Fruit fly (Drosophila melanogaster) whole organism, embryonic: ENCODE data around the gene CG31793.

Experiments
- Ada2b ChIP-seq: fragments of 200-800 bp; sonication (Bioruptor generic); IDR thresholded peaks from 2 replicates; pipeline ENCODE4 v1.3.6; 2022; ENCODE audit warnings: missing biosample characterization, missing genetic modification characterization
- B-H1 ChIP-seq: fragments of 200-800 bp; sonication (Bioruptor generic); IDR thresholded peaks from 3 replicates; pipeline ENCODE4 v1.3.6; 2022; ENCODE audit warnings: missing biosample characterization, missing genetic modification characterization
- CG12071 ChIP-seq: fragments of 200-800 bp; sonication (Bioruptor generic); optimal IDR thresholded peaks from 3 replicates; lab custom pipeline; 2018; ENCODE audit warnings: missing biosample characterization, mild to moderate bottlenecking, missing genetic modification characterization
- CG12104 ChIP-seq: fragments of 200-800 bp; sonication (Bioruptor generic); optimal IDR thresholded peaks from 3 replicates; lab custom pipeline; 2016; ENCODE audit warnings: missing biosample characterization, missing genetic modification characterization
- CG13287 ChIP-seq: fragments of 200-800 bp; sonication (Bioruptor generic); IDR thresholded peaks from 2 replicates; pipeline ENCODE4 v1.3.6; 2022; ENCODE audit warnings: missing biosample characterization, missing genetic modification characterization; ENCODE audit not compliant: partially characterized antibody
- CG1529 ChIP-seq: fragments of 200-800 bp; sonication (Bioruptor generic); optimal IDR thresholded peaks from 3 replicates; lab custom pipeline; 2018; ENCODE audit warnings: missing biosample characterization, missing genetic modification characterization
- CG17829 ChIP-seq: fragments of 200-800 bp; optimal IDR thresholded peaks from 2 replicates; lab custom pipeline; 2019; ENCODE audit warnings: missing biosample characterization, mild to moderate bottlenecking, missing genetic modification characterization, moderate library complexity
- CG1832 ChIP-seq: fragments of 200-800 bp; sonication (Bioruptor generic); optimal IDR thresholded peaks from 2 replicates; lab custom pipeline; 2017; ENCODE audit warnings: missing biosample characterization, mild to moderate bottlenecking, missing genetic modification characterization, inconsistent platforms
- CG2678 ChIP-seq: fragments of 200-800 bp; sonication (Bioruptor generic); optimal IDR thresholded peaks from 3 replicates; lab custom pipeline; 2019; ENCODE audit warnings: missing biosample characterization, mild to moderate bottlenecking, missing genetic modification characterization, moderate library complexity
- CG3163 ChIP-seq: fragments of 200-800 bp; sonication (Bioruptor generic); optimal IDR thresholded peaks from 3 replicates; lab custom pipeline; 2016; ENCODE audit warnings: missing biosample characterization, missing genetic modification characterization
- CG32532 ChIP-seq: fragments of 200-800 bp; sonication (Bioruptor generic); IDR thresholded peaks from 2 replicates; pipeline ENCODE4 v1.3.6; 2022; ENCODE audit warnings: missing biosample characterization, missing genetic modification characterization
- CG34224 ChIP-seq: fragments of 200-800 bp; sonication (Bioruptor generic); IDR thresholded peaks from 3 replicates; pipeline ENCODE4 v1.3.6; 2022; ENCODE audit warnings: missing biosample characterization, missing genetic modification characterization; ENCODE audit not compliant: partially characterized antibody
- CG8359 ChIP-seq: fragments of 200-800 bp; sonication (Bioruptor generic); optimal IDR thresholded peaks from 2 replicates; lab custom pipeline; 2017; ENCODE audit warnings: missing biosample characterization, mild to moderate bottlenecking, missing genetic modification characterization, borderline replicate concordance
- CG8388 ChIP-seq: fragments of 200-800 bp; sonication (Bioruptor generic); optimal IDR thresholded peaks from 2 replicates; lab custom pipeline; 2019; ENCODE audit warnings: missing biosample characterization, mild to moderate bottlenecking, missing genetic modification characterization, moderate library complexity
- CG9727 ChIP-seq: fragments of 200-800 bp; sonication (Bioruptor generic); optimal IDR thresholded peaks from 3 replicates; lab custom pipeline; 2017; ENCODE audit warnings: missing biosample characterization, mild to moderate bottlenecking, missing genetic modification characterization
- Chrac-16 ChIP-seq: fragments of 200-800 bp; sonication (Bioruptor generic); optimal IDR thresholded peaks from 3 replicates; lab custom pipeline; 2016; ENCODE audit warnings: missing biosample characterization, missing genetic modification characterization
- Dad ChIP-seq: fragments of 200-800 bp; sonication (Bioruptor generic); optimal IDR thresholded peaks from 3 replicates; lab custom pipeline; 2016; ENCODE audit warnings: missing biosample characterization, missing genetic modification characterization
- Fer1 ChIP-seq: fragments of 200-800 bp; sonication (Bioruptor generic); optimal IDR thresholded peaks from 2 replicates; lab custom pipeline; 2017; ENCODE audit warnings: missing biosample characterization, mild to moderate bottlenecking, missing genetic modification characterization
- Hey ChIP-seq: fragments of 200-800 bp; sonication (Bioruptor generic); optimal IDR thresholded peaks from 3 replicates; lab custom pipeline; 2018; ENCODE audit warnings: missing biosample characterization, mild to moderate bottlenecking, missing genetic modification characterization
- Hr51 ChIP-seq, 2 experiments: fragments of 200-800 bp; sonication (Bioruptor generic); optimal IDR thresholded peaks; 2 replicates in 1 of 2; 3 replicates in 1 of 2; lab custom pipeline; 2016 to 2018; ENCODE audit warnings: missing biosample characterization in 2 of 2, missing genetic modification characterization in 2 of 2, mild to moderate bottlenecking in 1 of 2, moderate library complexity in 1 of 2
- Hr78 ChIP-seq, 2 experiments: fragments of 200-800 bp in 1 of 2; fragments of >200 bp in 1 of 2; sonication (Bioruptor generic) in 1 of 2; optimal IDR thresholded peaks; 2 replicates each; lab custom pipeline; 2017 to 2019; ENCODE audit warnings: missing biosample characterization in 2 of 2, missing genetic modification characterization in 2 of 2, mild to moderate bottlenecking in 1 of 2, moderate library complexity in 1 of 2
- NC2β ChIP-seq: fragments of 200-800 bp; sonication (Bioruptor generic); optimal IDR thresholded peaks from 2 replicates; lab custom pipeline; 2016; ENCODE audit warnings: missing biosample characterization, missing genetic modification characterization
- NFAT ChIP-seq: fragments of 200-800 bp; sonication (Bioruptor generic); IDR thresholded peaks from 2 replicates; pipeline ENCODE4 v1.3.6; 2022; ENCODE audit warnings: missing biosample characterization, missing genetic modification characterization
- Neu2 ChIP-seq: fragments of 200-800 bp; sonication (Bioruptor generic); optimal IDR thresholded peaks from 3 replicates; lab custom pipeline; 2016; ENCODE audit warnings: missing biosample characterization, missing genetic modification characterization, borderline replicate concordance
- Ptx1 ChIP-seq: fragments of 200-800 bp; sonication (Bioruptor generic); IDR thresholded peaks from 2 replicates; pipeline ENCODE4 v1.3.6; 2022; ENCODE audit warnings: missing biosample characterization, missing genetic modification characterization
- Spps ChIP-seq: fragments of 200-800 bp; sonication (Bioruptor generic); optimal IDR thresholded peaks from 2 replicates; lab custom pipeline; 2018; ENCODE audit warnings: missing biosample characterization, mild to moderate bottlenecking, missing genetic modification characterization
- al ChIP-seq: fragments of 200-800 bp; sonication (Bioruptor generic); IDR thresholded peaks from 2 replicates; pipeline ENCODE4 v1.3.6; 2022; ENCODE audit warnings: missing biosample characterization, missing genetic modification characterization
- amos ChIP-seq: fragments of 200-800 bp; sonication (Bioruptor generic); IDR thresholded peaks from 2 replicates; pipeline ENCODE4 v1.3.6; 2022; ENCODE audit warnings: missing biosample characterization, missing genetic modification characterization; ENCODE audit not compliant: partially characterized antibody
- ase ChIP-seq: fragments of 200-800 bp; sonication (Bioruptor generic); IDR thresholded peaks from 3 replicates; pipeline ENCODE4 v1.3.6; 2022; ENCODE audit warnings: missing biosample characterization, missing genetic modification characterization
- ato ChIP-seq: fragments of 200-800 bp; sonication (Bioruptor generic); IDR thresholded peaks from 2 replicates; pipeline ENCODE4 v1.3.6; 2022; ENCODE audit warnings: missing biosample characterization, missing genetic modification characterization; ENCODE audit not compliant: partially characterized antibody
- bab2 ChIP-seq: fragments of 200-800 bp; sonication (Bioruptor generic); optimal IDR thresholded peaks from 2 replicates; lab custom pipeline; 2016; ENCODE audit warnings: missing biosample characterization, missing genetic modification characterization
- bbx ChIP-seq: fragments of 200-800 bp; sonication (Bioruptor generic); IDR thresholded peaks from 2 replicates; pipeline ENCODE4 v1.3.6; 2022; ENCODE audit warnings: missing biosample characterization, missing genetic modification characterization; ENCODE audit not compliant: partially characterized antibody
- btn ChIP-seq: fragments of 200-800 bp; sonication (Bioruptor generic); optimal IDR thresholded peaks from 2 replicates; lab custom pipeline; 2016; ENCODE audit warnings: missing biosample characterization, missing genetic modification characterization
- cad ChIP-seq: fragments of >200 bp; optimal IDR thresholded peaks from 2 replicates; lab custom pipeline; 2017; ENCODE audit warnings: missing biosample characterization, missing genetic modification characterization
- chm ChIP-seq: fragments of 200-800 bp; sonication (Bioruptor generic); IDR thresholded peaks from 2 replicates; pipeline ENCODE4 v1.3.6; 2022; ENCODE audit warnings: missing biosample characterization, missing genetic modification characterization
- chn ChIP-seq: fragments of 200-800 bp; sonication (Bioruptor generic); optimal IDR thresholded peaks from 2 replicates; lab custom pipeline; 2016; ENCODE audit warnings: missing biosample characterization, missing genetic modification characterization
- exex ChIP-seq: fragments of 200-800 bp; sonication (Bioruptor generic); optimal IDR thresholded peaks from 4 replicates; lab custom pipeline; 2018; ENCODE audit warnings: missing biosample characterization, mild to moderate bottlenecking, missing genetic modification characterization, moderate library complexity
- fd96Cb ChIP-seq: fragments of 200-800 bp; sonication (Bioruptor generic); optimal IDR thresholded peaks from 2 replicates; lab custom pipeline; 2018; ENCODE audit warnings: missing biosample characterization, mild to moderate bottlenecking, missing genetic modification characterization, moderate library complexity
- ftz-f1 ChIP-seq: fragments of 200-800 bp; sonication (Bioruptor generic); optimal IDR thresholded peaks from 2 replicates; lab custom pipeline; 2016; ENCODE audit warnings: missing biosample characterization, missing genetic modification characterization
- grau ChIP-seq: fragments of 200-800 bp; optimal IDR thresholded peaks from 3 replicates; lab custom pipeline; 2019; ENCODE audit warnings: missing biosample characterization, mild to moderate bottlenecking, missing genetic modification characterization, moderate library complexity
- hkb ChIP-seq, 2 experiments: fragments of 200-800 bp in 1 of 2; fragments of >200 bp in 1 of 2; sonication (Bioruptor generic) in 1 of 2; IDR thresholded peaks in 1 of 2; optimal IDR thresholded peaks in 1 of 2; 2 replicates each; pipeline versions ENCODE4 v1.3.6 to Lab custom; 2017 to 2022; ENCODE audit warnings: missing biosample characterization in 1 of 2, missing genetic modification characterization in 1 of 2
- knrl ChIP-seq: fragments of 200-800 bp; sonication (Bioruptor generic); IDR thresholded peaks from 3 replicates; pipeline ENCODE4 v1.3.6; 2022; ENCODE audit warnings: missing biosample characterization, missing genetic modification characterization; ENCODE audit not compliant: partially characterized antibody
- nerfin-2 ChIP-seq: fragments of 200-800 bp; sonication (Bioruptor generic); IDR thresholded peaks from 2 replicates; pipeline ENCODE4 v1.3.6; 2022; ENCODE audit warnings: missing biosample characterization, missing genetic modification characterization; ENCODE audit not compliant: partially characterized antibody
- pho ChIP-seq: fragments of 200-800 bp; sonication (Bioruptor generic); optimal IDR thresholded peaks from 2 replicates; lab custom pipeline; 2016; ENCODE audit warnings: missing biosample characterization, missing genetic modification characterization
- repo ChIP-seq: fragments of 200-800 bp; sonication (Bioruptor generic); optimal IDR thresholded peaks from 2 replicates; lab custom pipeline; 2016; ENCODE audit warnings: missing biosample characterization, missing genetic modification characterization
- slou ChIP-seq: fragments of 200-800 bp; sonication (Bioruptor generic); optimal IDR thresholded peaks from 3 replicates; lab custom pipeline; 2016; ENCODE audit warnings: missing biosample characterization, missing genetic modification characterization
- tup ChIP-seq: fragments of 200-800 bp; sonication (Bioruptor generic); optimal IDR thresholded peaks from 2 replicates; lab custom pipeline; 2016; ENCODE audit warnings: missing biosample characterization, mild to moderate bottlenecking, missing genetic modification characterization, moderate library complexity
- unc-4 ChIP-seq: fragments of 200-800 bp; sonication (Bioruptor generic); IDR thresholded peaks from 2 replicates; pipeline ENCODE4 v1.3.6; 2022; ENCODE audit warnings: missing biosample characterization, missing genetic modification characterization; ENCODE audit not compliant: partially characterized antibody

Gene CG31793

dm6 chr2L:19051534-19052100 lies 48.5 kb downstream of the CG31793 start, which contains the start of gene Rpn3 (continued):
- TF ChIP-seq CG13287 (GFP tag; lab: Robert Waterston, UW): peak; percentile 77
- peak; percentile 77 for TF ChIP-seq chn (GFP tag; lab: Kevin White, UChicago)
- TF ChIP-seq Chrac-16 (GFP tag; lab: Kevin White, UChicago): peak; percentile 88
- no peak for TF ChIP-seq ftz-f1 (GFP tag; lab: Kevin White, UChicago)
- TF ChIP-seq tup (GFP tag; lab: Kevin White, UChicago): peak; percentile 31
- TF ChIP-seq chm (GFP tag; lab: Robert Waterston, UW): peak; percentile 70
- peak; percentile 82 for TF ChIP-seq pho (GFP tag; lab: Kevin White, UChicago)
- no peak for TF ChIP-seq hkb (optimal IDR thresholded peaks at IDR 0.05; lab: Kevin White, UChicago)
- TF ChIP-seq hkb (GFP tag; IDR thresholded peaks at IDR 0.05; lab: Robert Waterston, UW): peak; percentile 92
- peak; percentile 75 for TF ChIP-seq Fer1 (GFP tag; lab: Kevin White, UChicago)
- peak; percentile 67 for TF ChIP-seq ato (GFP tag; lab: Robert Waterston, UW)
- peak; percentile 83 for TF ChIP-seq CG2678 (tag; lab: Kevin White, UChicago)
- TF ChIP-seq exex (tag; lab: Kevin White, UChicago): no peak
- no peak for TF ChIP-seq CG12071 (GFP tag; lab: Kevin White, UChicago)
- peak; percentile 78 for TF ChIP-seq B-H1 (GFP tag; lab: Robert Waterston, UW)
- TF ChIP-seq Spps (tag; lab: Kevin White, UChicago): peak; percentile 75
- TF ChIP-seq CG1832 (GFP tag; lab: Kevin White, UChicago): no peak
- TF ChIP-seq CG9727 (GFP tag; lab: Kevin White, UChicago): peak; percentile 82
- peak; percentile 66 for TF ChIP-seq unc-4 (GFP tag; lab: Robert Waterston, UW)
- TF ChIP-seq knrl (GFP tag; lab: Robert Waterston, UW): peak; percentile 65
- TF ChIP-seq CG12104 (GFP tag; lab: Kevin White, UChicago): peak; percentile 70
- TF ChIP-seq NFAT (GFP tag; lab: Robert Waterston, UW): peak; percentile 63
- TF ChIP-seq nerfin-2 (GFP tag; lab: Robert Waterston, UW): peak; percentile 75
- peak; percentile 79 for TF ChIP-seq Dad
- peak; percentile 66; the same call in 1 of the 3 replicates for TF ChIP-seq CG34224
- TF ChIP-seq CG3163 (GFP tag; lab: Kevin White, UChicago): peak; percentile 60
- TF ChIP-seq Neu2 (GFP tag; lab: Kevin White, UChicago): no peak
- peak; percentile 91 for TF ChIP-seq Ptx1 (GFP tag; lab: Robert Waterston, UW)
- peak; percentile 29 for TF ChIP-seq btn (GFP tag; lab: Kevin White, UChicago)
- no peak for TF ChIP-seq CG8359 (GFP tag; lab: Kevin White, UChicago)
- TF ChIP-seq Hr51 (GFP tag; optimal IDR thresholded peaks at IDR 0.05; lab: Kevin White, UChicago): peak; percentile 74 to 82
- TF ChIP-seq Hey (tag; lab: Kevin White, UChicago): no peak
- TF ChIP-seq bbx (GFP tag; lab: Robert Waterston, UW): peak; percentile 54; the same call in 1 of the 2 replicates
- peak; percentile 88 for TF ChIP-seq CG32532 (GFP tag; lab: Robert Waterston, UW)
- TF ChIP-seq fd96Cb (tag; lab: Kevin White, UChicago): peak; percentile 79
- TF ChIP-seq CG1529 (GFP tag; lab: Kevin White, UChicago): peak; percentile 37
- TF ChIP-seq bab2: peak; percentile 91
- TF ChIP-seq Hr78 (GFP tag; optimal IDR thresholded peaks at IDR 0.05; lab: Kevin White, UChicago): no peak
- TF ChIP-seq grau (tag; lab: Kevin White, UChicago): peak; percentile 84
- TF ChIP-seq repo: peak; percentile 73
- peak; percentile 68 for TF ChIP-seq slou (GFP tag; lab: Kevin White, UChicago)
- TF ChIP-seq al: peak; percentile 76
- no peak for TF ChIP-seq cad (GFP tag; lab: Kevin White, UChicago)
- TF ChIP-seq amos: peak; percentile 38; the same call in 1 of the 2 replicates
- peak; percentile 88 for TF ChIP-seq CG17829 (tag; lab: Kevin White, UChicago)
- TF ChIP-seq CG8388 (GFP tag; lab: Kevin White, UChicago): peak; percentile 78
- peak; percentile 88 for TF ChIP-seq NC2β (GFP tag; lab: Kevin White, UChicago)
- peak; percentile 89 for TF ChIP-seq Ada2b (GFP tag; lab: Robert Waterston, UW)
- TF ChIP-seq ase (GFP tag; lab: Robert Waterston, UW): peak; percentile 86
